Fruit fly (Drosophila melanogaster): ENCODE data around the gene Acox3.

dm6 chr2L:6380966-6381365, 67.2 kb downstream of the Acox3 start, which contains the start of gene Nepl5:
- TF ChIP-seq CG8478 (optimal IDR thresholded peaks at IDR 0.05) (no peak), CTCF (optimal IDR thresholded peaks at IDR 0.05) (no peak)
